Worm (Caenorhabditis elegans): ENCODE data around the gene ttr-53.
A peak's percentile ranks its signal among the peaks of the same experiment; 100 is the strongest.

Gene ttr-53

ce11 chrIV:10188505-10188904 lies 30.7 kb downstream of the ttr-53 start:
- TF ChIP-seq fos-1 (tag; optimal IDR thresholded peaks at IDR 0.05) (no peak), fkh-10 (GFP tag; optimal IDR thresholded peaks at IDR 0.05) (peak; percentile 62), elt-3 (tag; optimal IDR thresholded peaks at IDR 0.05) (no peak), nhr-12 (tag; optimal IDR thresholded peaks at IDR 0.05) (no peak), elt-1 (tag; optimal IDR thresholded peaks at IDR 0.05) (no peak)

ce11 chrIV:10190586-10190985 lies 32.7 kb downstream of the ttr-53 start:
- TF ChIP-seq pqm-1 (tag; optimal IDR thresholded peaks at IDR 0.05) (no peak), sea-2 (GFP tag; optimal IDR thresholded peaks at IDR 0.05) (no peak), mml-1 (tag; optimal IDR thresholded peaks at IDR 0.05) (no peak), jun-1 (tag; optimal IDR thresholded peaks at IDR 0.05) (no peak), nhr-67 (tag; optimal IDR thresholded peaks at IDR 0.05) (no peak), fkh-10 (GFP tag; optimal IDR thresholded peaks at IDR 0.05) (no peak), ceh-16 (tag; optimal IDR thresholded peaks at IDR 0.05) (no peak), hmg-11 (tag; optimal IDR thresholded peaks at IDR 0.05) (no peak), R02D3.7 (tag; optimal IDR thresholded peaks at IDR 0.05) (no peak), daf-12 (tag; optimal IDR thresholded peaks at IDR 0.05) (no peak), ceh-9 (tag; optimal IDR thresholded peaks at IDR 0.05) (no peak), lin-15B (tag; optimal IDR thresholded peaks at IDR 0.05) (no peak), nfya-1 (tag; optimal IDR thresholded peaks at IDR 0.05; ENCODE audit: insufficient read depth) (no peak), nhr-12 (tag; optimal IDR thresholded peaks at IDR 0.05) (no peak), nhr-76 (tag; optimal IDR thresholded peaks at IDR 0.05) (no peak)

- TF ChIP-seq aly-2 (tag; optimal IDR thresholded peaks at IDR 0.05) (no peak), fkh-10 (GFP tag; optimal IDR thresholded peaks at IDR 0.05) (peak; percentile 84)
Observed at ce11 chrIV:10191498-10191897, 33.7 kb downstream of the ttr-53 start.

- TF ChIP-seq elt-2 (tag; optimal IDR thresholded peaks at IDR 0.05) (no peak), R02D3.7 (tag; optimal IDR thresholded peaks at IDR 0.05) (no peak), tbx-2 (tag; optimal IDR thresholded peaks at IDR 0.05) (no peak), daf-12 (tag; optimal IDR thresholded peaks at IDR 0.05) (no peak), nhr-28 (tag; optimal IDR thresholded peaks at IDR 0.05) (no peak), lin-15B (tag; optimal IDR thresholded peaks at IDR 0.05) (no peak), fkh-2 (tag; optimal IDR thresholded peaks at IDR 0.05) (no peak), nfya-1 (tag; optimal IDR thresholded peaks at IDR 0.05; ENCODE audit: insufficient read depth) (no peak), mml-1 (tag; optimal IDR thresholded peaks at IDR 0.05) (no peak), mdl-1 (tag; optimal IDR thresholded peaks at IDR 0.05) (no peak), nhr-237 (tag; optimal IDR thresholded peaks at IDR 0.05) (no peak), nhr-67 (tag; optimal IDR thresholded peaks at IDR 0.05) (no peak), ceh-9 (tag; optimal IDR thresholded peaks at IDR 0.05) (no peak), lin-39 (tag; optimal IDR thresholded peaks at IDR 0.05) (no peak), ztf-11 (tag; optimal IDR thresholded peaks at IDR 0.05) (no peak)
Observed at ce11 chrIV:10194345-10194744, 36.5 kb downstream of the ttr-53 start, which contains the start of gene ptrg-1. ptrg-1 (minus strand) TSS chrIV:10194445.

ce11 chrIV:10197317-10197867 lies 39.6 kb downstream of the ttr-53 start, which contains the start of gene gon-4:
gon-4 (plus strand) TSS chrIV:10197817.
- TF ChIP-seq lin-15B (tag; optimal IDR thresholded peaks at IDR 0.05) (peak; percentile 57), snpc-4 (tag; optimal IDR thresholded peaks at IDR 0.05) (peak; percentile 29), elt-3 (tag; optimal IDR thresholded peaks at IDR 0.05) (no peak)

- TF ChIP-seq egl-27 (tag; optimal IDR thresholded peaks at IDR 0.05) (no peak), nhr-28 (tag; optimal IDR thresholded peaks at IDR 0.05) (no peak), elt-3 (tag; optimal IDR thresholded peaks at IDR 0.05) (no peak), aly-2 (tag; optimal IDR thresholded peaks at IDR 0.05) (no peak), jun-1 (tag; optimal IDR thresholded peaks at IDR 0.05) (no peak), pha-4 (tag; optimal IDR thresholded peaks at IDR 0.05) (no peak), ZK546.5 (tag; optimal IDR thresholded peaks at IDR 0.05) (no peak), pqm-1 (tag; optimal IDR thresholded peaks at IDR 0.05) (no peak), ceh-9 (tag; optimal IDR thresholded peaks at IDR 0.05) (no peak), nhr-77 (tag; optimal IDR thresholded peaks at IDR 0.05) (no peak), lin-39 (tag; optimal IDR thresholded peaks at IDR 0.05) (no peak), nhr-237 (tag; optimal IDR thresholded peaks at IDR 0.05) (no peak), lsy-12 (tag; optimal IDR thresholded peaks at IDR 0.05) (no peak), unc-62 (GFP tag; optimal IDR thresholded peaks at IDR 0.05) (no peak), nfya-1 (tag; optimal IDR thresholded peaks at IDR 0.05; ENCODE audit: insufficient read depth) (no peak), ceh-16 (tag; optimal IDR thresholded peaks at IDR 0.05) (no peak), ama-1 (optimal IDR thresholded peaks at IDR 0.05) (no peak), ceh-28 (tag; optimal IDR thresholded peaks at IDR 0.05) (no peak), egl-5 (tag; optimal IDR thresholded peaks at IDR 0.05) (no peak), fkh-10 (GFP tag; optimal IDR thresholded peaks at IDR 0.05) (no peak)
Observed at ce11 chrIV:10206182-10206581, 48.3 kb downstream of the ttr-53 start, which contains the start of gene K04D7.6. K04D7.6 (minus strand) TSS chrIV:10206282.
